Worm (Caenorhabditis elegans) whole organism, late embryonic: ENCODE data around the gene F08F3.1.

Experiments
- C08G9.2 ChIP-seq: sonication (generic microtip); optimal IDR thresholded peaks from 2 replicates; lab custom pipeline; 2016; ENCODE audit warnings: mild to moderate bottlenecking, missing genetic modification characterization, moderate library complexity, missing compliant biosample characterization
- T23F11.4 ChIP-seq: fragments of 200-800 bp; sonication (Bioruptor generic); optimal IDR thresholded peaks from 2 replicates; lab custom pipeline; 2018; ENCODE audit warnings: mild to moderate bottlenecking, missing genetic modification characterization, missing compliant biosample characterization
- Y22D7AL.16 ChIP-seq: sonication (generic microtip); optimal IDR thresholded peaks from 2 replicates; lab custom pipeline; 2016; ENCODE audit warnings: missing genetic modification characterization, missing compliant biosample characterization
- ahr-1 ChIP-seq: sonication (generic microtip); optimal IDR thresholded peaks from 2 replicates; lab custom pipeline; 2016; ENCODE audit warnings: missing genetic modification characterization, missing compliant biosample characterization
- ama-1 ChIP-seq: fragments of 150-350 bp; optimal IDR thresholded peaks from 2 replicates; lab custom pipeline; 2014
- ceh-19 ChIP-seq: fragments of 200-800 bp; sonication (Bioruptor generic); optimal IDR thresholded peaks from 2 replicates; lab custom pipeline; 2018; ENCODE audit warnings: mild to moderate bottlenecking, missing genetic modification characterization, missing compliant biosample characterization
- ceh-2 ChIP-seq: sonication (generic microtip); optimal IDR thresholded peaks from 2 replicates; lab custom pipeline; 2016; ENCODE audit warnings: missing genotype, missing genetic modification characterization, missing compliant biosample characterization
- ceh-30 ChIP-seq: fragments of 150-350 bp; optimal IDR thresholded peaks from 2 replicates; lab custom pipeline; 2014; ENCODE audit warnings: missing biosample characterization, missing genetic modification characterization
- ceh-45 ChIP-seq: fragments of 200-800 bp; sonication (Bioruptor generic); IDR thresholded peaks from 2 replicates; pipeline ENCODE4 v1.3.6; 2022; ENCODE audit warnings: missing genetic modification reagents, missing genetic modification characterization, missing compliant biosample characterization
- dmd-4 ChIP-seq: sonication (generic microtip); optimal IDR thresholded peaks from 2 replicates; lab custom pipeline; 2016; ENCODE audit warnings: borderline replicate concordance, missing genetic modification characterization, missing compliant biosample characterization
- dve-1 ChIP-seq: sonication (generic microtip); optimal IDR thresholded peaks from 2 replicates; lab custom pipeline; 2017; ENCODE audit warnings: antibody characterized with exemption, mild to moderate bottlenecking, missing genetic modification characterization, missing compliant biosample characterization
- elt-2 ChIP-seq: sonication (generic microtip); optimal IDR thresholded peaks from 2 replicates; lab custom pipeline; 2016; ENCODE audit warnings: missing genetic modification reagents, missing genetic modification characterization, missing compliant biosample characterization
- gmeb-2 ChIP-seq: sonication (generic microtip); optimal IDR thresholded peaks from 2 replicates; lab custom pipeline; 2016; ENCODE audit warnings: missing genetic modification characterization, inconsistent platforms, missing compliant biosample characterization
- hlh-13 ChIP-seq: fragments of 200-800 bp; sonication (Bioruptor generic); optimal IDR thresholded peaks from 2 replicates; lab custom pipeline; 2018; ENCODE audit warnings: mild to moderate bottlenecking, missing genetic modification characterization, missing compliant biosample characterization
- hlh-8 ChIP-seq: sonication (generic microtip); optimal IDR thresholded peaks from 2 replicates; lab custom pipeline; 2016; ENCODE audit warnings: missing genotype, missing genetic modification characterization, missing compliant biosample characterization
- lin-11 ChIP-seq: fragments of 200-800 bp; sonication (Bioruptor generic); optimal IDR thresholded peaks from 2 replicates; lab custom pipeline; 2018; ENCODE audit warnings: mild to moderate bottlenecking, missing genetic modification characterization, missing compliant biosample characterization
- nfya-1 ChIP-seq: sonication (generic microtip); optimal IDR thresholded peaks from 2 replicates; lab custom pipeline; 2017; ENCODE audit warnings: missing genetic modification characterization, mild to moderate bottlenecking, missing compliant biosample characterization, antibody characterized with exemption, moderate library complexity
- nhr-232 ChIP-seq: sonication (generic microtip); optimal IDR thresholded peaks from 2 replicates; lab custom pipeline; 2016; ENCODE audit warnings: missing genetic modification characterization, missing compliant biosample characterization
- odd-2 ChIP-seq: sonication (generic microtip); optimal IDR thresholded peaks from 2 replicates; lab custom pipeline; 2017; ENCODE audit warnings: antibody characterized with exemption, mild to moderate bottlenecking, missing genetic modification characterization, missing compliant biosample characterization
- pag-3 ChIP-seq: sonication (generic microtip); optimal IDR thresholded peaks from 2 replicates; lab custom pipeline; 2016; ENCODE audit warnings: missing compliant biosample characterization, missing genetic modification characterization, borderline replicate concordance
- pax-1 ChIP-seq: fragments of 150-350 bp; optimal IDR thresholded peaks from 2 replicates; lab custom pipeline; 2014; ENCODE audit warnings: missing biosample characterization, missing genetic modification characterization
- pha-2 ChIP-seq: sonication (generic microtip); optimal IDR thresholded peaks from 2 replicates; lab custom pipeline; 2017; ENCODE audit warnings: mild to moderate bottlenecking, missing genetic modification characterization, missing compliant biosample characterization
- pqm-1 ChIP-seq: sonication (generic microtip); optimal IDR thresholded peaks from 2 replicates; lab custom pipeline; 2016; ENCODE audit warnings: missing genetic modification characterization, missing compliant biosample characterization
- ref-2 ChIP-seq: sonication (generic microtip); optimal IDR thresholded peaks from 2 replicates; lab custom pipeline; 2016; ENCODE audit warnings: missing genetic modification characterization, missing compliant biosample characterization
- rnt-1 ChIP-seq: sonication (generic microtip); optimal IDR thresholded peaks from 2 replicates; lab custom pipeline; 2016; ENCODE audit warnings: missing genetic modification characterization, missing compliant biosample characterization
- sdc-2 ChIP-seq: sonication (generic microtip); optimal IDR thresholded peaks from 2 replicates; lab custom pipeline; 2016; ENCODE audit warnings: missing genotype, missing genetic modification characterization, missing compliant biosample characterization
- sox-4 ChIP-seq: sonication (generic microtip); optimal IDR thresholded peaks from 2 replicates; lab custom pipeline; 2017; ENCODE audit warnings: mild to moderate bottlenecking, missing genetic modification characterization, inconsistent platforms, missing compliant biosample characterization
- syd-9 ChIP-seq: sonication (generic microtip); optimal IDR thresholded peaks from 2 replicates; lab custom pipeline; 2016; ENCODE audit warnings: mild to moderate bottlenecking, missing genetic modification characterization, moderate library complexity, missing compliant biosample characterization
- tbx-2 ChIP-seq: sonication (generic microtip); optimal IDR thresholded peaks from 2 replicates; lab custom pipeline; 2016; ENCODE audit warnings: missing genetic modification characterization, missing compliant biosample characterization
- tbx-7 ChIP-seq: sonication (generic microtip); optimal IDR thresholded peaks from 2 replicates; lab custom pipeline; 2016; ENCODE audit warnings: missing genotype, missing genetic modification characterization, missing compliant biosample characterization
- unc-3 ChIP-seq, 2 experiments: fragments of 200-800 bp in 1 of 2; sonication (Bioruptor generic) in 1 of 2; sonication (generic microtip) in 1 of 2; conservative IDR thresholded peaks in 1 of 2; optimal IDR thresholded peaks in 1 of 2; 2 replicates each; pipeline versions ENCODE4 v1.3.6 to Lab custom; 2016 to 2022; ENCODE audit warnings: missing compliant biosample characterization in 2 of 2, missing genetic modification characterization in 2 of 2, missing genetic modification reagents in 1 of 2
- unc-42 ChIP-seq: sonication (generic microtip); optimal IDR thresholded peaks from 2 replicates; lab custom pipeline; 2016; ENCODE audit warnings: missing genotype, missing genetic modification characterization, missing compliant biosample characterization
- unc-55 ChIP-seq: sonication (generic microtip); optimal IDR thresholded peaks from 2 replicates; lab custom pipeline; 2017; ENCODE audit warnings: missing biosample characterization, missing genetic modification reagents, missing genetic modification characterization
- zip-5 ChIP-seq: sonication (generic microtip); optimal IDR thresholded peaks from 2 replicates; lab custom pipeline; 2016; ENCODE audit warnings: missing genetic modification characterization, missing compliant biosample characterization
- ztf-16 ChIP-seq: sonication (generic microtip); optimal IDR thresholded peaks from 2 replicates; lab custom pipeline; 2017; ENCODE audit warnings: missing genetic modification characterization, missing compliant biosample characterization

Gene F08F3.1

ce11 chrV:5445839-5446238 is at the start of gene F08F3.1:
TSS of gene F08F3.1 (plus strand) at chrV:5446139.
- TF ChIP-seq ama-1, result no peak
- TF ChIP-seq tbx-7 (tag; lab: Kevin White, UChicago), result no peak
- no peak for TF ChIP-seq dmd-4 (tag; lab: Kevin White, UChicago)
- TF ChIP-seq sdc-2 (tag; lab: Kevin White, UChicago), result no peak

ce11 chrV:5403938-5404337 is 42.0 kb upstream of the F08F3.1 start:
- no peak for TF ChIP-seq elt-2
- peak; percentile 26 for TF ChIP-seq unc-42
- TF ChIP-seq unc-3 (GFP tag; conservative IDR thresholded peaks at IDR 0.05; lab: Robert Waterston, UW), result peak; percentile 83
- peak; percentile 84 for TF ChIP-seq unc-3 (tag; optimal IDR thresholded peaks at IDR 0.05; lab: Kevin White, UChicago)

ce11 chrV:5405053-5405452 is 40.9 kb upstream of the F08F3.1 start, which contains the start of gene dmsr-7:
TSS of gene dmsr-7 (plus strand) at chrV:5405353.
- TF ChIP-seq hlh-13 (GFP tag; lab: Kevin White, UChicago), result no peak
- no peak for TF ChIP-seq unc-3 (GFP tag; conservative IDR thresholded peaks at IDR 0.05; lab: Robert Waterston, UW)
- TF ChIP-seq unc-3 (tag; optimal IDR thresholded peaks at IDR 0.05; lab: Kevin White, UChicago), result no peak
- TF ChIP-seq pha-2 (tag; lab: Kevin White, UChicago), result no peak
- TF ChIP-seq Y22D7AL.16 (tag; lab: Kevin White, UChicago), result no peak
- TF ChIP-seq pqm-1 (tag; lab: Kevin White, UChicago), result no peak
- no peak for TF ChIP-seq syd-9 (tag; lab: Kevin White, UChicago)

- no peak for TF ChIP-seq ceh-45
- no peak for TF ChIP-seq odd-2 (tag; lab: Kevin White, UChicago)
- no peak for TF ChIP-seq ahr-1 (tag; lab: Kevin White, UChicago)
- no peak for TF ChIP-seq ceh-30
- no peak for TF ChIP-seq hlh-8 (tag; lab: Kevin White, UChicago)
- TF ChIP-seq rnt-1 (tag; lab: Kevin White, UChicago), result no peak
- TF ChIP-seq lin-11 (tag; lab: Kevin White, UChicago), result no peak
- no peak for TF ChIP-seq dve-1 (tag; lab: Kevin White, UChicago)
- no peak for TF ChIP-seq sox-4
- no peak for TF ChIP-seq C08G9.2 (tag; lab: Kevin White, UChicago)
- no peak for TF ChIP-seq ref-2 (tag; lab: Kevin White, UChicago)
- no peak for TF ChIP-seq ceh-2 (tag; lab: Kevin White, UChicago)
- TF ChIP-seq pag-3 (tag; lab: Kevin White, UChicago), result no peak
- no peak for TF ChIP-seq ztf-16 (tag; lab: Kevin White, UChicago)
- TF ChIP-seq nfya-1, result no peak
- no peak for TF ChIP-seq pqm-1 (tag; lab: Kevin White, UChicago)
- TF ChIP-seq tbx-7 (tag; lab: Kevin White, UChicago), result no peak
- TF ChIP-seq tbx-2 (tag; lab: Kevin White, UChicago), result no peak
- TF ChIP-seq, all 69 proteins: peak for 0
Measured at ce11 chrV:5408223-5408622, 37.7 kb upstream of the F08F3.1 start, which contains the start of gene C25A6.1. TSS of gene C25A6.1 (plus strand) at chrV:5408523.

ce11 chrV:5408921-5409320 is 37.0 kb upstream of the F08F3.1 start:
- peak; percentile 94 for TF ChIP-seq unc-55 (GFP tag; lab: Kevin White, UChicago)
- no peak for TF ChIP-seq ama-1

ce11 chrV:5410679-5411078 is 35.3 kb upstream of the F08F3.1 start, which contains the start of gene F08F3.4:
TSS of gene F08F3.4 (plus strand) at chrV:5410955.
- no peak for TF ChIP-seq elt-2
- TF ChIP-seq nhr-232 (tag; lab: Kevin White, UChicago), result no peak
- no peak for TF ChIP-seq pax-1 (tag; lab: Kevin White, UChicago)
- TF ChIP-seq tbx-2 (tag; lab: Kevin White, UChicago), result no peak
- no peak for TF ChIP-seq T23F11.4 (GFP tag; lab: Kevin White, UChicago)
- no peak for TF ChIP-seq gmeb-2
- no peak for TF ChIP-seq odd-2 (tag; lab: Kevin White, UChicago)
- TF ChIP-seq ceh-19, result no peak
- no peak for TF ChIP-seq unc-55 (GFP tag; lab: Kevin White, UChicago)
- TF ChIP-seq zip-5, result no peak
